Fruit fly (Drosophila melanogaster): ENCODE results near the gene CG9331.
A peak's percentile ranks its signal among the peaks of the same experiment; 100 is the strongest.

Gene CG9331

DNA sequence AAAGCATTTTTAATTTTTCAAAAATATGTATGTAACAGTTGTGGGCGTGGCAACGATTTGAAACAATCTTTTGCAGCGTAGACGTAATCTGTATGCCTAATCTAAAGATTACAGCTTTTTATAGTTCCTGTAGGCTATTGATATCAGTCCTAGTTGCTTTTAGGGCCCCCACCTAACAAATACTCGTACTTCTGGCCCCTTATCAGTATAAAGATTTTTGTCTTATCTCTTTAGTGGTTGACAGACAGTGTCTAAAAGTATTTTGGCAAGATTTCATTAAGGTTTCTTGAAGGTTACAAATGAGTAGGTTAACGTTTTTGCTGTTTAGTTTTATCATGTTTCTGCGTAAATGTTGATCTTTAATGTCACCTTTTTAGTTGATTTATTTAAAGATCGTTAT lies 6.1 kb downstream of the CG9331 start:
- no peak for TF ChIP-seq chinmo (GFP tag; IDR thresholded peaks at IDR 0.05; ENCODE audit: partially characterized antibody)
- peak; percentile 71 for TF ChIP-seq grn (GFP tag; optimal IDR thresholded peaks at IDR 0.05)
- TF ChIP-seq GATAe (GFP tag; conservative IDR thresholded peaks at IDR 0.05) = peak; percentile 42; the same call in 1 of the 2 replicates
- no peak for TF ChIP-seq CG7745 (tag; optimal IDR thresholded peaks at IDR 0.05)
- no peak for TF ChIP-seq CG12155 (GFP tag; optimal IDR thresholded peaks at IDR 0.05)
- TF ChIP-seq CG32772 (GFP tag; IDR thresholded peaks at IDR 0.05) = no peak
- peak in 1 of 2 experiments; percentile 24 for TF ChIP-seq Pdp1 (GFP tag; optimal IDR thresholded peaks at IDR 0.05)
- TF ChIP-seq sd (tag; optimal IDR thresholded peaks at IDR 0.05) = peak; percentile 33
- peak; percentile 97 for TF ChIP-seq sug (tag; optimal IDR thresholded peaks at IDR 0.05)
- peak; percentile 61 for TF ChIP-seq mirr (GFP tag; optimal IDR thresholded peaks at IDR 0.05)
- no peak for TF ChIP-seq ato (GFP tag; IDR thresholded peaks at IDR 0.05; ENCODE audit: partially characterized antibody)
- no peak for TF ChIP-seq CG8765 (GFP tag; IDR thresholded peaks at IDR 0.05)
- TF ChIP-seq Nf-YC (tag; optimal IDR thresholded peaks at IDR 0.05) = no peak
- peak; percentile 21 for TF ChIP-seq HmgZ (tag; optimal IDR thresholded peaks at IDR 0.05)
- TF ChIP-seq D19A (tag; optimal IDR thresholded peaks at IDR 0.05) = no peak
- TF ChIP-seq dan (GFP tag; IDR thresholded peaks at IDR 0.05) = no peak
- TF ChIP-seq CG10543 (GFP tag; optimal IDR thresholded peaks at IDR 0.05) = peak; percentile 23
- no peak for TF ChIP-seq CG6175 (GFP tag; IDR thresholded peaks at IDR 0.05)
- TF ChIP-seq CG3726 (GFP tag; IDR thresholded peaks at IDR 0.05) = no peak
- TF ChIP-seq CG6654 (GFP tag; optimal IDR thresholded peaks at IDR 0.05) = no peak
- peak; percentile 66 for TF ChIP-seq CG34376 (GFP tag; optimal IDR thresholded peaks at IDR 0.05)
- TF ChIP-seq kni (GFP tag; optimal IDR thresholded peaks at IDR 0.05) = no peak
- no peak for TF ChIP-seq org-1 (GFP tag; optimal IDR thresholded peaks at IDR 0.05)
- peak; percentile 81 for TF ChIP-seq exex (tag; optimal IDR thresholded peaks at IDR 0.05)

DNA sequence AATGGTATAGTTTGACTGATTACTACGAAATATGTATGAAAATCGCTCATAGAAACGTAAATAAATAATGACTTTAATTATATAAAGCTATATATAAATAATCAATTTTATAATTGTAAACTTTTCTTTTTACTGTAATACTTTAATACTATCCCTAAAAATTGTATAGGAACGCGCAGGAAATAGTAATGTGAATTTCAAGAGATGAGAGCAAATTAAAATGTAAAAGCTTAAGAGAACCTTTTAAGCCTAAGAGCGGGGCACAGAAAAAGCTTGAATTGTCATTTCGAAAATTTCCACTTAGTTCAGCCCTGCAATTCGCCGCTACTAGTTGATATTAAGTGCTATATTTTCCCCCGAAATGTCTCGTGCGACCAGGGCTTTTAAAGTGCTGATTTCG lies 6.7 kb downstream of the CG9331 start, which contains the start of gene CG31673:
TSS of gene CG31673 (plus strand) at position 301 of the 400 bp plus-strand sequence.
- peak; percentile 38 to 63 for TF ChIP-seq Trl (optimal IDR thresholded peaks at IDR 0.05)
- TF ChIP-seq Trl (GFP tag; optimal IDR thresholded peaks at IDR 0.05) = no peak
- no peak for TF ChIP-seq sens (GFP tag)
- no peak for TF ChIP-seq Ravus (GFP tag; IDR thresholded peaks at IDR 0.05)

DNA sequence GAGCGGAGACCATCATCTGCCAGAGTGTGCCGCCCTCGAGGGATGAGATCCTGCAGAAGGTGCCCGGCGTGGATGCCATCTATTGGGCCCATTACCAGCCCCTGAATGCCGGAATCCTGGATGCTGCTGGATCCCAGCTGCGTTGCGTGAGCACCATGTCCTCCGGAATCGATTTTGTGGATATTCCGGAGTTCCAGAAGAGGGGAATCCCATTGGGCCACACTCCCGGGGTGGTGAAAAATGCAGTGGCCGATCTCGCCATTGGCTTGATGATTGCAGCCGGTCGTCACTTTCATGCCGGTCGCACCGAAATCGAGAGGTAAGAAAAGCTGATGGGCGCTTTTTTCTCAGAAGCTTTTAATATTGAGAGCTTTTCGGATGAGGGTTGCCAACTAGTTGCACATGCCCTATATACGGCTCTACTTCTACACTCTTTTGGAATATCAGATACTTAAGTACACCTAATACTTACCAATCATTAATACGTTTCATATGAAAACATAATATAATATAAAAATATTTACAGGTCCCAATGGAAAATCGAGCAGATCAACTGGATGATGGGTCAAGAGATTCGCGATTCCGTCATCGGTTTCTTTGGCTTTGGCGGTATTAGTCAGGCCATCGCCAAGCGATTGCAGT lies 7.2 kb downstream of the CG9331 start:
- TF ChIP-seq CG2120 (GFP tag; optimal IDR thresholded peaks at IDR 0.05) = peak; percentile 9
- TF ChIP-seq CG18011 (GFP tag; optimal IDR thresholded peaks at IDR 0.05) = no peak
- 0 out of 2 replicates have a peak, but pooled peaks have one; percentile 16 for TF ChIP-seq Ptx1 (GFP tag; IDR thresholded peaks at IDR 0.05)
- no peak for TF ChIP-seq CG2116 (GFP tag; optimal IDR thresholded peaks at IDR 0.05)
- no peak for TF ChIP-seq CG1529 (GFP tag; optimal IDR thresholded peaks at IDR 0.05)
- peak; percentile 27 for TF ChIP-seq CG9932 (GFP tag; IDR thresholded peaks at IDR 0.05)
- no peak for TF ChIP-seq bsh (GFP tag; optimal IDR thresholded peaks at IDR 0.05)
- no peak for TF ChIP-seq Hr3 (GFP tag; optimal IDR thresholded peaks at IDR 0.05)
- TF ChIP-seq CG12219 (GFP tag; optimal IDR thresholded peaks at IDR 0.05) = no peak
- TF ChIP-seq Rfx (GFP tag; IDR thresholded peaks at IDR 0.05) = peak; percentile 32; the same call in 1 of the 2 replicates
- no peak for TF ChIP-seq Aef1 (GFP tag; IDR thresholded peaks at IDR 0.05)
- no peak for TF ChIP-seq CG14710 (tag; optimal IDR thresholded peaks at IDR 0.05)
- no peak for TF ChIP-seq CG9727 (GFP tag; optimal IDR thresholded peaks at IDR 0.05)
- TF ChIP-seq Drgx (GFP tag; IDR thresholded peaks at IDR 0.05) = no peak
- TF ChIP-seq zf30C (GFP tag; optimal IDR thresholded peaks at IDR 0.05) = no peak
- TF ChIP-seq MBD-R2 (GFP tag; IDR thresholded peaks at IDR 0.05) = peak; percentile 19; the same call in 1 of the 2 replicates
- no peak for TF ChIP-seq gce (GFP tag; IDR thresholded peaks at IDR 0.05)
- no peak for TF ChIP-seq CG6254 (GFP tag; optimal IDR thresholded peaks at IDR 0.05)
- TF ChIP-seq BEAF-32 (GFP tag; optimal IDR thresholded peaks at IDR 0.05) = peak; percentile 12
- peak; percentile 19 for TF ChIP-seq CTCF (GFP tag; optimal IDR thresholded peaks at IDR 0.05)
- TF ChIP-seq knrl (GFP tag; IDR thresholded peaks at IDR 0.05; ENCODE audit: partially characterized antibody) = no peak
- no peak for TF ChIP-seq CG12155 (GFP tag; optimal IDR thresholded peaks at IDR 0.05)
- TF ChIP-seq CG17912 (GFP tag; optimal IDR thresholded peaks at IDR 0.05) = no peak

Data from whole organism, embryonic.